Worm (Caenorhabditis elegans) whole organism, young adult: ENCODE measurements around the gene cdh-3.

Experiments used
- C17E4.6 ChIP-seq: fragments of 200-800 bp; sonication (Bioruptor generic); IDR thresholded peaks from 2 replicates; pipeline ENCODE4 v1.3.6; 2022; ENCODE audit warnings: missing genetic modification reagents, missing genetic modification characterization, missing compliant biosample characterization
- F10E7.11 ChIP-seq: sonication (generic microtip); optimal IDR thresholded peaks from 2 replicates; lab custom pipeline; 2017; ENCODE audit warnings: mild to moderate bottlenecking, missing genetic modification characterization, moderate library complexity, missing compliant biosample characterization
- F39B2.1 ChIP-seq: fragments of 200-800 bp; sonication (Bioruptor generic); IDR thresholded peaks from 2 replicates; pipeline ENCODE4 v1.3.6; 2022; ENCODE audit warnings: missing genetic modification reagents, missing genetic modification characterization, missing compliant biosample characterization
- F49E8.2 ChIP-seq: sonication (generic microtip); optimal IDR thresholded peaks from 3 replicates; lab custom pipeline; 2017; ENCODE audit warnings: missing genetic modification characterization, mild to moderate bottlenecking, missing compliant biosample characterization, antibody characterized with exemption, moderate library complexity; ENCODE audit not compliant: insufficient read depth
- F52B5.7 ChIP-seq: sonication (generic microtip); optimal IDR thresholded peaks from 2 replicates; lab custom pipeline; 2016; ENCODE audit warnings: mild to moderate bottlenecking, missing genetic modification characterization, missing compliant biosample characterization
- Y56A3A.18 ChIP-seq: fragments of 200-800 bp; sonication (Bioruptor generic); IDR thresholded peaks from 2 replicates; pipeline ENCODE4 v1.3.6; 2022; ENCODE audit warnings: missing genetic modification reagents, missing genetic modification characterization, missing compliant biosample characterization
- Y95B8A.8 ChIP-seq: fragments of 200-800 bp; sonication (Bioruptor generic); IDR thresholded peaks from 2 replicates; pipeline ENCODE4 v1.3.6; 2022; ENCODE audit warnings: missing genetic modification reagents, missing genetic modification characterization, missing compliant biosample characterization
- akir-1 ChIP-seq: fragments of 200-800 bp; sonication (Bioruptor generic); optimal IDR thresholded peaks from 2 replicates; lab custom pipeline; 2018; ENCODE audit warnings: mild to moderate bottlenecking, missing genetic modification characterization, moderate library complexity, missing compliant biosample characterization
- ama-1 ChIP-seq, 3 experiments: fragments of 150-350 bp in 1 of 3; sonication (generic microtip) in 2 of 3; optimal IDR thresholded peaks; 2 replicates each; lab custom pipeline; 2014 to 2018; ENCODE audit warnings: missing biosample characterization in 2 of 3, missing genetic modification characterization in 2 of 3, missing genetic modification reagents in 2 of 3
- ceh-40 ChIP-seq: fragments of 200-800 bp; sonication (Bioruptor generic); IDR thresholded peaks from 2 replicates; pipeline ENCODE4 v1.3.6; 2022; ENCODE audit warnings: missing genetic modification characterization, missing compliant biosample characterization
- ceh-79 ChIP-seq: sonication (generic microtip); optimal IDR thresholded peaks from 2 replicates; lab custom pipeline; 2017; ENCODE audit warnings: mild to moderate bottlenecking, missing genetic modification characterization, missing compliant biosample characterization
- egl-18 ChIP-seq: fragments of 200-800 bp; sonication (Bioruptor generic); IDR thresholded peaks from 2 replicates; pipeline ENCODE4 v1.3.6; 2022; ENCODE audit warnings: missing genetic modification reagents, missing genetic modification characterization, missing compliant biosample characterization
- egl-44 ChIP-seq: fragments of 200-800 bp; sonication (Bioruptor generic); IDR thresholded peaks from 2 replicates; pipeline ENCODE4 v1.3.6; 2022; ENCODE audit warnings: missing genetic modification reagents, missing genetic modification characterization, missing compliant biosample characterization
- egrh-3 ChIP-seq: fragments of 200-800 bp; sonication (Bioruptor generic); IDR thresholded peaks from 2 replicates; pipeline ENCODE4 v1.3.6; 2022; ENCODE audit warnings: missing genetic modification reagents, missing genetic modification characterization, missing compliant biosample characterization
- gei-17 ChIP-seq: fragments of 200-800 bp; sonication (Bioruptor generic); optimal IDR thresholded peaks from 2 replicates; lab custom pipeline; 2018; ENCODE audit warnings: mild to moderate bottlenecking, missing genetic modification characterization, missing compliant biosample characterization
- him-1 ChIP-seq: sonication (generic microtip); optimal IDR thresholded peaks from 2 replicates; lab custom pipeline; 2016; ENCODE audit warnings: missing genotype, missing genetic modification reagents, missing genetic modification characterization, missing compliant biosample characterization
- hlh-12 ChIP-seq: sonication (generic microtip); optimal IDR thresholded peaks from 2 replicates; lab custom pipeline; 2016; ENCODE audit warnings: missing genetic modification characterization, missing compliant biosample characterization
- hlh-26 ChIP-seq: fragments of 200-800 bp; sonication (Bioruptor generic); conservative IDR thresholded peaks from 2 replicates; pipeline ENCODE4 v1.3.6; 2022; ENCODE audit warnings: missing genetic modification reagents, missing genetic modification characterization, missing compliant biosample characterization
- hrde-1 ChIP-seq: sonication (generic microtip); optimal IDR thresholded peaks from 2 replicates; lab custom pipeline; 2016; ENCODE audit warnings: missing genetic modification characterization, mild to moderate bottlenecking, missing compliant biosample characterization, moderate library complexity, missing genotype, missing genetic modification reagents, borderline replicate concordance
- hsf-1 ChIP-seq: fragments of 200-800 bp; sonication (Bioruptor generic); IDR thresholded peaks from 2 replicates; pipeline ENCODE4 v1.3.6; 2022; ENCODE audit warnings: missing genetic modification reagents, missing genetic modification characterization, missing compliant biosample characterization
- lin-26 ChIP-seq: fragments of 200-800 bp; sonication (Bioruptor generic); IDR thresholded peaks from 2 replicates; pipeline ENCODE4 v1.3.6; 2022; ENCODE audit warnings: missing genetic modification reagents, missing genetic modification characterization, missing compliant biosample characterization
- lir-1 ChIP-seq: fragments of 200-800 bp; sonication (Bioruptor generic); conservative IDR thresholded peaks from 2 replicates; pipeline ENCODE4 v1.3.6; 2022; ENCODE audit warnings: missing genetic modification reagents, missing genetic modification characterization, missing compliant biosample characterization
- lsl-1 ChIP-seq: fragments of 200-800 bp; sonication (Bioruptor generic); optimal IDR thresholded peaks from 2 replicates; lab custom pipeline; 2018; ENCODE audit warnings: mild to moderate bottlenecking, missing genetic modification characterization, moderate library complexity, missing compliant biosample characterization
- lsy-27 ChIP-seq: sonication (generic microtip); optimal IDR thresholded peaks from 2 replicates; lab custom pipeline; 2017; ENCODE audit warnings: missing genetic modification characterization, mild to moderate bottlenecking, missing compliant biosample characterization, antibody characterized with exemption, missing genotype, borderline replicate concordance; ENCODE audit not compliant: insufficient read depth
- madf-6 ChIP-seq: fragments of 200-800 bp; sonication (Bioruptor generic); IDR thresholded peaks from 2 replicates; pipeline ENCODE4 v1.3.6; 2022; ENCODE audit warnings: missing genetic modification reagents, missing genetic modification characterization, missing compliant biosample characterization
- nfyb-1 ChIP-seq: fragments of 200-800 bp; sonication (Bioruptor generic); IDR thresholded peaks from 2 replicates; pipeline ENCODE4 v1.3.6; 2022; ENCODE audit warnings: missing genetic modification reagents, missing genetic modification characterization, missing compliant biosample characterization
- nhr-179 ChIP-seq: sonication (generic microtip); optimal IDR thresholded peaks from 2 replicates; lab custom pipeline; 2016; ENCODE audit warnings: mild to moderate bottlenecking, missing genetic modification characterization, missing compliant biosample characterization
- rcor-1 ChIP-seq: fragments of 200-800 bp; sonication (Bioruptor generic); IDR thresholded peaks from 2 replicates; pipeline ENCODE4 v1.3.6; 2022; ENCODE audit warnings: missing genetic modification reagents, missing genetic modification characterization, missing compliant biosample characterization
- repo-1 ChIP-seq: sonication (generic microtip); optimal IDR thresholded peaks from 2 replicates; lab custom pipeline; 2017; ENCODE audit warnings: mild to moderate bottlenecking, missing genetic modification characterization, missing compliant biosample characterization
- snpc-1.3 ChIP-seq: sonication (generic microtip); optimal IDR thresholded peaks from 2 replicates; lab custom pipeline; 2017; ENCODE audit warnings: missing genetic modification characterization, mild to moderate bottlenecking, missing compliant biosample characterization, antibody characterized with exemption, moderate library complexity, missing genotype, missing genetic modification reagents; ENCODE audit not compliant: insufficient read depth
- somi-1 ChIP-seq: fragments of 200-800 bp; sonication (Bioruptor generic); optimal IDR thresholded peaks from 2 replicates; lab custom pipeline; 2018; ENCODE audit warnings: mild to moderate bottlenecking, missing genetic modification characterization, missing compliant biosample characterization
- zim-3 ChIP-seq: sonication (generic microtip); optimal IDR thresholded peaks from 2 replicates; lab custom pipeline; 2017; ENCODE audit warnings: mild to moderate bottlenecking, missing genetic modification characterization, moderate library complexity, missing compliant biosample characterization
- ztf-25 ChIP-seq: fragments of 200-800 bp; sonication (Bioruptor generic); IDR thresholded peaks from 2 replicates; pipeline ENCODE4 v1.3.6; 2022; ENCODE audit warnings: missing genetic modification reagents, missing genetic modification characterization, missing compliant biosample characterization

Gene cdh-3

ce11 chrIII:7779313-7779712 is 25.1 kb upstream of the cdh-3 start:
- TF ChIP-seq somi-1 (GFP tag; lab: Kevin White, UChicago): no peak
- TF ChIP-seq F52B5.7: no peak
- no peak for TF ChIP-seq ceh-79 (tag; lab: Kevin White, UChicago)
- TF ChIP-seq lsy-27 (tag; lab: Kevin White, UChicago): no peak
- no peak for TF ChIP-seq repo-1 (tag; lab: Kevin White, UChicago)
- TF ChIP-seq zim-3 (tag; lab: Kevin White, UChicago): no peak

ce11 chrIII:7778530-7778929 is 24.3 kb upstream of the cdh-3 start:
- TF ChIP-seq Y56A3A.18: no peak
- TF ChIP-seq hlh-12 (tag; lab: Kevin White, UChicago): no peak
- TF ChIP-seq nfyb-1 (GFP tag; lab: Robert Waterston, UW): no peak
- no peak for TF ChIP-seq lir-1 (GFP tag; lab: Robert Waterston, UW)
- TF ChIP-seq Y95B8A.8 (GFP tag; lab: Robert Waterston, UW): no peak
- no peak for TF ChIP-seq nhr-179 (tag; lab: Kevin White, UChicago)
- TF ChIP-seq akir-1 (GFP tag; lab: Kevin White, UChicago): no peak
- TF ChIP-seq lin-26 (GFP tag; lab: Robert Waterston, UW): no peak
- no peak for TF ChIP-seq rcor-1 (GFP tag; lab: Robert Waterston, UW)
- no peak for TF ChIP-seq hlh-26 (GFP tag; lab: Robert Waterston, UW)
- TF ChIP-seq egl-18 (GFP tag; lab: Robert Waterston, UW): no peak
- TF ChIP-seq madf-6 (GFP tag; lab: Robert Waterston, UW): no peak
- no peak for TF ChIP-seq ceh-40 (GFP tag; lab: Robert Waterston, UW)
- no peak for TF ChIP-seq ama-1 (optimal IDR thresholded peaks at IDR 0.05; lab: Kevin White, UChicago)
- no peak for TF ChIP-seq ama-1 (GFP tag; optimal IDR thresholded peaks at IDR 0.05; lab: Kevin White, UChicago)
- TF ChIP-seq snpc-1.3 (tag; lab: Kevin White, UChicago): no peak
- no peak for TF ChIP-seq F10E7.11 (tag; lab: Kevin White, UChicago)
- TF ChIP-seq egrh-3: no peak
- TF ChIP-seq gei-17 (GFP tag; lab: Kevin White, UChicago): no peak
- TF ChIP-seq C17E4.6 (GFP tag; lab: Robert Waterston, UW): no peak

- TF ChIP-seq F39B2.1 (GFP tag; lab: Robert Waterston, UW) (no peak), lsl-1 (peak; percentile 61)
Observed at ce11 chrIII:7775983-7776440, 21.8 kb upstream of the cdh-3 start, which contains the start of gene bath-15. Gene bath-15, minus strand, starts transcription at chrIII:7776033.

ce11 chrIII:7773791-7774190 is 19.5 kb upstream of the cdh-3 start:
- no peak for TF ChIP-seq egl-18 (GFP tag; lab: Robert Waterston, UW)
- TF ChIP-seq hsf-1 (GFP tag; lab: Robert Waterston, UW): peak; percentile 61; the same call in 1 of the 2 replicates
- peak; percentile 36 for TF ChIP-seq hrde-1 (tag; lab: Kevin White, UChicago)
- TF ChIP-seq him-1: peak; percentile 59
- TF ChIP-seq ama-1 (optimal IDR thresholded peaks at IDR 0.05; lab: Kevin White, UChicago): no peak
- peak in 1 of 2 experiments; percentile 36 for TF ChIP-seq ama-1 (GFP tag; optimal IDR thresholded peaks at IDR 0.05; lab: Kevin White, UChicago)
- no peak for TF ChIP-seq ztf-25 (GFP tag; lab: Robert Waterston, UW)
- peak; percentile 12 for TF ChIP-seq F49E8.2
- no peak for TF ChIP-seq egl-44 (GFP tag; lab: Robert Waterston, UW)
